Fruit fly (Drosophila melanogaster): Measurements from ENCODE around the gene CG18746.

- TF ChIP-seq CTCF (optimal IDR thresholded peaks at IDR 0.05): no peak
- TF ChIP-seq CG8478 (optimal IDR thresholded peaks at IDR 0.05): no peak
Measured at dm6 chr3R:7802693-7803092, 12.7 kb upstream of the CG18746 start, which contains the start of gene CG3014.

Data from S2 (cell line).